Fruit fly (Drosophila melanogaster): Measurements from ENCODE around the gene fabp.

fabp gene

dm6 chr3R:11581340-11582252 is 14.7 kb upstream of the fabp start, which contains the start of gene wkd (continued):
- TF ChIP-seq bab2 (GFP tag; optimal IDR thresholded peaks at IDR 0.05) (no peak), fu2 (GFP tag; optimal IDR thresholded peaks at IDR 0.05) (no peak), Hsf (GFP tag; optimal IDR thresholded peaks at IDR 0.05) (no peak), esg (GFP tag; conservative IDR thresholded peaks at IDR 0.05) (no peak), Chrac-16 (GFP tag; optimal IDR thresholded peaks at IDR 0.05) (no peak), CkIIα-i1 (GFP tag; IDR thresholded peaks at IDR 0.05) (no peak), pzg (GFP tag; optimal IDR thresholded peaks at IDR 0.05) (peak; percentile 86), GATAe (GFP tag; conservative IDR thresholded peaks at IDR 0.05) (peak; percentile 29; the same call in 1 of the 2 replicates), cg (GFP tag; optimal IDR thresholded peaks at IDR 0.05) (peak; percentile 78), Ravus (GFP tag; IDR thresholded peaks at IDR 0.05) (no peak), cas (GFP tag; IDR thresholded peaks at IDR 0.05) (no peak), CG10274 (GFP tag; optimal IDR thresholded peaks at IDR 0.05) (no peak), CG10366 (GFP tag; IDR thresholded peaks at IDR 0.05) (no peak), CG32772 (GFP tag; IDR thresholded peaks at IDR 0.05) (no peak), CG11695 (GFP tag; IDR thresholded peaks at IDR 0.05) (no peak), nerfin-2 (GFP tag; IDR thresholded peaks at IDR 0.05; ENCODE audit: partially characterized antibody) (peak; percentile 53; the same call in 1 of the 2 replicates), CG1529 (GFP tag; optimal IDR thresholded peaks at IDR 0.05) (no peak), da (GFP tag; optimal IDR thresholded peaks at IDR 0.05) (no peak), CG11398 (GFP tag; optimal IDR thresholded peaks at IDR 0.05) (no peak), CG7987 (GFP tag; optimal IDR thresholded peaks at IDR 0.05) (peak; percentile 4), tna (GFP tag; IDR thresholded peaks at IDR 0.05; ENCODE audit: partially characterized antibody) (peak; percentile 75; the same call in 1 of the 2 replicates), CG14050 (GFP tag; IDR thresholded peaks at IDR 0.05) (no peak), zfh1 (GFP tag; IDR thresholded peaks at IDR 0.05) (no peak), Dip2 (GFP tag; IDR thresholded peaks at IDR 0.05) (no peak), odd (GFP tag; optimal IDR thresholded peaks at IDR 0.05) (no peak), otp (GFP tag; IDR thresholded peaks at IDR 0.05) (no peak), exex (tag; optimal IDR thresholded peaks at IDR 0.05) (peak; percentile 30), CG8765 (GFP tag; IDR thresholded peaks at IDR 0.05) (no peak), Doc2 (GFP tag; IDR thresholded peaks at IDR 0.05) (no peak), CG17186 (GFP tag; optimal IDR thresholded peaks at IDR 0.05) (peak; percentile 5), peb (GFP tag; IDR thresholded peaks at IDR 0.05) (no peak), run (tag; optimal IDR thresholded peaks at IDR 0.05) (no peak), Sin3A (optimal IDR thresholded peaks at IDR 0.05) (peak; percentile 79), so (GFP tag; IDR thresholded peaks at IDR 0.05) (no peak), CG5953 (GFP tag; IDR thresholded peaks at IDR 0.05) (no peak), CG9215 (GFP tag; IDR thresholded peaks at IDR 0.05) (no peak), nom (GFP tag; optimal IDR thresholded peaks at IDR 0.05) (no peak), lov (optimal IDR thresholded peaks at IDR 0.05) (no peak), lov (GFP tag; IDR thresholded peaks at IDR 0.05) (no peak), dmrt99B (tag; optimal IDR thresholded peaks at IDR 0.05) (no peak), ci (GFP tag; IDR thresholded peaks at IDR 0.05) (no peak), CG8924 (tag; optimal IDR thresholded peaks at IDR 0.05) (no peak), CG17361 (GFP tag; IDR thresholded peaks at IDR 0.05) (peak; percentile 25; the same call in 1 of the 3 replicates), CG30431 (GFP tag; optimal IDR thresholded peaks at IDR 0.05) (no peak), al (GFP tag; IDR thresholded peaks at IDR 0.05) (no peak), CG9609 (GFP tag; optimal IDR thresholded peaks at IDR 0.05) (no peak), CG10654 (GFP tag; optimal IDR thresholded peaks at IDR 0.05) (no peak), bbx (GFP tag; IDR thresholded peaks at IDR 0.05; ENCODE audit: partially characterized antibody) (peak; percentile 87), CG7786 (GFP tag; optimal IDR thresholded peaks at IDR 0.05) (no peak), psq (GFP tag; optimal IDR thresholded peaks at IDR 0.05) (no peak), CG3065 (GFP tag; optimal IDR thresholded peaks at IDR 0.05) (no peak)
